Worm (Caenorhabditis elegans) whole organism, L1 larva: ENCODE results near the gene cdt-2.
A peak's percentile ranks its signal among the peaks of the same experiment; 100 is the strongest.

ENCODE experiments used
- C04F5.9 ChIP-seq: sonication (generic microtip); optimal IDR thresholded peaks from 2 replicates; lab custom pipeline; 2016; ENCODE audit warnings: missing genetic modification characterization, missing compliant biosample characterization
- C34B4.2 ChIP-seq: sonication (generic microtip); optimal IDR thresholded peaks from 2 replicates; lab custom pipeline; 2017; ENCODE audit warnings: mild to moderate bottlenecking, missing genetic modification characterization, missing compliant biosample characterization
- F16B12.6 ChIP-seq: fragments of 150-350 bp; optimal IDR thresholded peaks from 2 replicates; lab custom pipeline; 2014; ENCODE audit warnings: missing biosample characterization, missing genetic modification characterization
- Y116A8C.19 ChIP-seq: sonication (generic microtip); optimal IDR thresholded peaks from 2 replicates; lab custom pipeline; 2016; ENCODE audit warnings: missing compliant biosample characterization, missing genetic modification characterization, borderline replicate concordance
- alr-1 ChIP-seq: fragments of 200-800 bp; sonication (Bioruptor generic); optimal IDR thresholded peaks from 2 replicates; lab custom pipeline; 2018; ENCODE audit warnings: borderline replicate concordance, mild to moderate bottlenecking, missing genetic modification characterization, missing compliant biosample characterization
- ceh-8 ChIP-seq: fragments of 200-800 bp; sonication (Bioruptor generic); optimal IDR thresholded peaks from 2 replicates; lab custom pipeline; 2018; ENCODE audit warnings: mild to moderate bottlenecking, missing genetic modification characterization, moderate library complexity, missing compliant biosample characterization
- ceh-88 ChIP-seq: fragments of 200-800 bp; sonication (Bioruptor generic); IDR thresholded peaks from 2 replicates; pipeline ENCODE4 v1.3.6; 2022; ENCODE audit warnings: missing genetic modification characterization, missing compliant biosample characterization
- ces-1 ChIP-seq: fragments of 150-350 bp; optimal IDR thresholded peaks from 2 replicates; lab custom pipeline; 2014; ENCODE audit warnings: missing biosample characterization, missing genetic modification reagents, missing genetic modification characterization
- efl-1 ChIP-seq, 4 experiments: fragments of 150-350 bp; optimal IDR thresholded peaks in 3 of 4; peaks in 1 of 4; 1 replicate in 1 of 4; 2 replicates in 3 of 4; lab custom pipeline; 2014; ENCODE audit warnings: missing biosample characterization in 2 of 4, missing genetic modification characterization in 2 of 4, missing genetic modification reagents in 2 of 4
- egl-13 ChIP-seq: sonication (generic microtip); optimal IDR thresholded peaks from 2 replicates; lab custom pipeline; 2016; ENCODE audit warnings: missing genotype, missing genetic modification reagents, missing genetic modification characterization, missing compliant biosample characterization
- fkh-4 ChIP-seq: sonication (generic microtip); optimal IDR thresholded peaks from 2 replicates; lab custom pipeline; 2016; ENCODE audit warnings: missing compliant biosample characterization, missing genetic modification characterization, borderline replicate concordance
- grh-1 ChIP-seq: fragments of 200-800 bp; sonication (Bioruptor generic); IDR thresholded peaks from 2 replicates; pipeline ENCODE4 v1.3.6; 2022; ENCODE audit warnings: missing genetic modification reagents, missing genetic modification characterization, missing compliant biosample characterization
- irx-1 ChIP-seq: sonication (generic microtip); optimal IDR thresholded peaks from 2 replicates; lab custom pipeline; 2016; ENCODE audit warnings: missing genetic modification characterization, missing compliant biosample characterization
- isw-1 ChIP-seq: fragments of 200-800 bp; sonication (Bioruptor generic); IDR thresholded peaks from 2 replicates; pipeline ENCODE4 v1.3.6; 2022; ENCODE audit warnings: missing genetic modification characterization, missing compliant biosample characterization
- jun-1 ChIP-seq: fragments of 150-350 bp; optimal IDR thresholded peaks from 2 replicates; lab custom pipeline; 2014; ENCODE audit warnings: missing biosample characterization, missing genetic modification reagents, missing genetic modification characterization
- lin-13 ChIP-seq: fragments of 150-350 bp; optimal IDR thresholded peaks from 2 replicates; lab custom pipeline; 2014; ENCODE audit warnings: missing biosample characterization, missing genetic modification reagents, missing genetic modification characterization
- lin-35 ChIP-seq, 2 experiments: fragments of 150-350 bp; optimal IDR thresholded peaks; 2 replicates each; lab custom pipeline; 2014; ENCODE audit warnings: missing biosample characterization in 2 of 2, missing genetic modification characterization in 2 of 2, missing genetic modification reagents in 2 of 2
- mdl-1 ChIP-seq, 2 experiments: fragments of 150-350 bp; optimal IDR thresholded peaks; 2 replicates each; lab custom pipeline; 2014 to 2017; ENCODE audit warnings: missing biosample characterization in 2 of 2, missing genetic modification characterization in 2 of 2, inconsistent platforms in 1 of 2
- nhr-11 ChIP-seq: fragments of 150-350 bp; optimal IDR thresholded peaks from 2 replicates; lab custom pipeline; 2014; ENCODE audit warnings: missing biosample characterization, missing genetic modification characterization
- nhr-19 ChIP-seq: fragments of 200-800 bp; sonication (Bioruptor generic); conservative IDR thresholded peaks from 2 replicates; pipeline ENCODE4 v1.3.6; 2022; ENCODE audit warnings: missing genetic modification characterization, missing compliant biosample characterization
- nhr-237 ChIP-seq: fragments of 150-350 bp; optimal IDR thresholded peaks from 2 replicates; lab custom pipeline; 2014; ENCODE audit warnings: missing biosample characterization, missing genetic modification characterization
- nhr-47 ChIP-seq: sonication (generic microtip); optimal IDR thresholded peaks from 2 replicates; lab custom pipeline; 2016; ENCODE audit warnings: mild to moderate bottlenecking, missing genetic modification characterization, moderate library complexity, missing compliant biosample characterization
- nhr-71 ChIP-seq: sonication (generic microtip); optimal IDR thresholded peaks from 2 replicates; lab custom pipeline; 2016; ENCODE audit warnings: mild to moderate bottlenecking, missing genetic modification characterization, moderate library complexity, missing compliant biosample characterization
- nhr-84 ChIP-seq: sonication (generic microtip); optimal IDR thresholded peaks from 2 replicates; lab custom pipeline; 2017; ENCODE audit warnings: missing biosample characterization, missing genetic modification characterization
- swsn-7 ChIP-seq: sonication (generic microtip); optimal IDR thresholded peaks from 2 replicates; lab custom pipeline; 2016; ENCODE audit warnings: missing genetic modification characterization, missing compliant biosample characterization
- unc-30 ChIP-seq: sonication (generic microtip); optimal IDR thresholded peaks from 2 replicates; lab custom pipeline; 2017; ENCODE audit warnings: missing biosample characterization, missing genetic modification characterization
- unc-86 ChIP-seq: sonication (generic microtip); optimal IDR thresholded peaks from 2 replicates; lab custom pipeline; 2016; ENCODE audit warnings: missing genetic modification characterization, missing compliant biosample characterization
- vab-15 ChIP-seq: sonication (generic microtip); optimal IDR thresholded peaks from 2 replicates; lab custom pipeline; 2017; ENCODE audit warnings: missing genotype, mild to moderate bottlenecking, missing genetic modification characterization, missing compliant biosample characterization
- ztf-4 ChIP-seq: fragments of 150-350 bp; optimal IDR thresholded peaks from 2 replicates; lab custom pipeline; 2014; ENCODE audit warnings: missing biosample characterization, missing genetic modification characterization

Gene cdt-2

DNA sequence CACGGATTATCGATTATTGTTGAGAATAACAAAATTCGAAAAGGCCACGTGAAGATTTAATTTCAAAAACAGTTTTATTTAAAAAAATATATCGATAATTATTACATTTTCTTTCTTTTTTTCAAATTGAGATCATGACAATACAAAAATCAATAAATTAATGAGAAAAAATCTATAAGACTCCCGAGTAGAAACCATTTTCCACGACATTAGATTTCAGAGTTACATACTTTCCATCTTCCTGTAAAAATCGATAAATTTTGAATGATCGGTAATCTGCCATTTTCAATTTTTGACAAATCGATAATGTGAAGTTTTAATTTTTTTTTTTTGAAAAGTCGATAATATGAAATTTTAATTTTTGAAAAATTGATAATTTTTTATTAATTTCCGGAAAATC, 45.2 kb downstream of the cdt-2 start, which contains the start of gene C30G7.3:
Gene C30G7.3, minus strand, starts transcription at position 8 of the 400 bp plus-strand sequence.
- no peak for TF ChIP-seq F16B12.6 (tag; lab: Kevin White, UChicago)
- no peak for TF ChIP-seq C34B4.2 (tag; lab: Kevin White, UChicago)
- TF ChIP-seq efl-1 (optimal IDR thresholded peaks at IDR 0.05; lab: Kevin White, UChicago) = no peak
- no peak for TF ChIP-seq efl-1 (GFP tag; optimal IDR thresholded peaks at IDR 0.05 in 1 of 2; lab: Kevin White, UChicago)
- no peak for TF ChIP-seq nhr-11

DNA sequence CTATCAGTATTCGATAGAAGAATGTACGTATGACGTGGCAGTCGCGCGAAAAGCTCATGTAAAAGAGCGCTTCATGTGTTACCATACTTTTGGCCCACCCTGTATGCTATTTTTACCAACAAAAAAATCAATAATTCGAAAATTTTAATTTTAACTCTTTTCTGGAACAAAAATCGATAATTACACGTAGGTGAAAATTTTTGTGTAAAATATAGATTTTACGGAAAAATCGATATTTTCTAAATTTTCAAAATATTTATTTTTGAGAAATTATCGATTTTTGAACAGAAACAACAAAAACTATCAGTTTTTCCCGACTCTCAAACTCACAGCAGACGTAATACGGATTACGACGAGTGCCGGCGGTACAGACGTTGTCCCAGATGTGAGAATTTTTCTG, 45.8 kb downstream of the cdt-2 start:
- TF ChIP-seq lin-13 (GFP tag; lab: Kevin White, UChicago) (no peak), jun-1 (tag; lab: Kevin White, UChicago) (no peak), ztf-4 (tag; lab: Kevin White, UChicago) (no peak), nhr-19 (no peak), isw-1 (GFP tag; lab: Robert Waterston, UW) (no peak), unc-30 (tag; lab: Kevin White, UChicago) (no peak), fkh-4 (no peak), vab-15 (no peak), Y116A8C.19 (no peak), lin-35 (GFP tag; optimal IDR thresholded peaks at IDR 0.05; lab: Kevin White, UChicago) (no peak), ces-1 (GFP tag; lab: Kevin White, UChicago) (no peak), mdl-1 (tag; optimal IDR thresholded peaks at IDR 0.05; lab: Kevin White, UChicago) (no peak), egl-13 (tag; lab: Kevin White, UChicago) (no peak), nhr-84 (tag; lab: Kevin White, UChicago) (no peak), nhr-237 (tag; lab: Kevin White, UChicago) (no peak), swsn-7 (tag; lab: Kevin White, UChicago) (no peak)

DNA sequence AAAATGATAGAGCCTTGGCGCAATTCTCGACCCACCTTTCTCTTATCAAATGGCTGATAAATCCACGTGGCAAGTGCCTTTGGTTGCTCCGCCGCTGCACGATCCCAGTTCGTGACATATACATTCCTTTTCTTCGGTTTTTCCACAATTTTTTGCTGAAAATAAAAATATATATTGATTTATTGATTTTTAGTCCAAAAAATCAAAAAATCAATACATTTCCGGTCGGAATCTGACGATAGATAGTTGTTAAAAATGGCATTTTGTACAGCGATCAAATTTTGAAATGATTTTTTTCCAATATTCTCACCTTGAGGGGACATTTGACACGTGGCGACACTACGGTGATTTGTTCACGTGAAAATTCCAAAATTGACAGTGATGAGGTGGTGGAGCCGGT, 47.2 kb downstream of the cdt-2 start:
- TF ChIP-seq unc-30 (tag; lab: Kevin White, UChicago) (no peak), efl-1 (optimal IDR thresholded peaks at IDR 0.05; lab: Kevin White, UChicago) (no peak), efl-1 (GFP tag; optimal IDR thresholded peaks at IDR 0.05 in 1 of 2; lab: Kevin White, UChicago) (peak in 1 of 2 experiments; percentile 7), ceh-8 (no peak), jun-1 (tag; lab: Kevin White, UChicago) (no peak), ceh-88 (GFP tag; lab: Robert Waterston, UW) (no peak), grh-1 (GFP tag; lab: Robert Waterston, UW) (no peak), alr-1 (tag; lab: Kevin White, UChicago) (no peak)

DNA sequence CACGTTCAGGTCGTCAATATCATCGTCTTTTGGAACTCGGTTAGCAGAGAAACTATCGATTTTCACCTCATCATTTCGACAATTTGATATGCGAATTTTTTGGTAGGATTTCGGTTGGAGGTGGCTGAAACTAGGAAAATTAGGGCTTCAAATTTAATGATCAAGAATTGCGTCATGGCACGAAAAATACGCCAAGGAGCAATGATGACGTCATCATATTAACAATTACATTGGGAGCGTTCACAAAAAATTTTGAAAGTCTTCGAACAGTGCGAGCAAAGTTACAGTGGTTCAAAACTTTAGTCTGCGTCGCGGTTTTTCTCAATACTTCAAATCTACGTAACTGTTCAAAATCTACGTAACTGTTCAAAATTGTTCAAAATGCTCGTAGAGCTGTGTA, 48.0 kb downstream of the cdt-2 start:
- TF ChIP-seq C04F5.9 (no peak), unc-86 (no peak), nhr-47 (tag; lab: Kevin White, UChicago) (no peak), ces-1 (GFP tag; lab: Kevin White, UChicago) (no peak), C34B4.2 (tag; lab: Kevin White, UChicago) (no peak), F16B12.6 (tag; lab: Kevin White, UChicago) (no peak), irx-1 (no peak), nhr-71 (tag; lab: Kevin White, UChicago) (no peak)
